Worm (Caenorhabditis elegans): Measurements from ENCODE around the gene F22B3.8.

The F22B3.8 gene

DNA sequence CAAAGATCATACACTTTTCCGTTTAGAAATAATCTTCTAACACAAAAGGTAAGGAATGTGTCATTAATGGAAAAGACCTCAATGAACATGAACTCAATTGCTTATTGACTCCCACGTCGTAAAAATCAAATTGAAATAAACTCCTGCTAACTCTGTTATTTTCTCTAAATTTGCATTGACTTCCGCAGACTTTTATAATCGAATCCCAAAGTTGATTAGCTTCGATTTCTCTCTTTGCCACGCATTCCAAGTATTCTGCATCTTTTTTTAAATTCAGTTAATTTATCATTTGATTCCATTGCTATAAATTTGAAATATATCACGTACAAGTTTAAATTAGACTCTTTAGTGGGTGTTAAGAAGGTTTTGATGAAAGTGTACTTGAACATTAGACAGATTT is 36.0 kb downstream of the F22B3.8 start:
- TF ChIP-seq elt-2 (tag; optimal IDR thresholded peaks at IDR 0.05) (no peak), nhr-47 (tag; optimal IDR thresholded peaks at IDR 0.05) (peak; percentile 81), dsc-1 (tag; optimal IDR thresholded peaks at IDR 0.05) (peak; percentile 30), grh-1 (GFP tag; IDR thresholded peaks at IDR 0.05) (no peak), nhr-71 (tag; optimal IDR thresholded peaks at IDR 0.05) (peak; percentile 70), swsn-7 (tag; optimal IDR thresholded peaks at IDR 0.05) (peak; percentile 29), irx-1 (tag; optimal IDR thresholded peaks at IDR 0.05) (no peak), snu-23 (GFP tag; optimal IDR thresholded peaks at IDR 0.05) (no peak), fkh-8 (tag; optimal IDR thresholded peaks at IDR 0.05) (peak; percentile 63), nhr-85 (tag) (no peak), zip-4 (GFP tag; optimal IDR thresholded peaks at IDR 0.05) (no peak), Y116A8C.19 (tag; optimal IDR thresholded peaks at IDR 0.05; ENCODE audit: borderline replicate concordance) (no peak), jun-1 (tag; optimal IDR thresholded peaks at IDR 0.05) (no peak), lsy-2 (tag; optimal IDR thresholded peaks at IDR 0.05) (peak in 1 of 2 experiments; percentile 29), lin-14 (GFP tag; optimal IDR thresholded peaks at IDR 0.05) (peak; percentile 49), egl-13 (tag; optimal IDR thresholded peaks at IDR 0.05) (peak; percentile 74), nhr-76 (tag; optimal IDR thresholded peaks at IDR 0.05) (no peak), unc-62 (GFP tag; optimal IDR thresholded peaks at IDR 0.05) (no peak)

DNA sequence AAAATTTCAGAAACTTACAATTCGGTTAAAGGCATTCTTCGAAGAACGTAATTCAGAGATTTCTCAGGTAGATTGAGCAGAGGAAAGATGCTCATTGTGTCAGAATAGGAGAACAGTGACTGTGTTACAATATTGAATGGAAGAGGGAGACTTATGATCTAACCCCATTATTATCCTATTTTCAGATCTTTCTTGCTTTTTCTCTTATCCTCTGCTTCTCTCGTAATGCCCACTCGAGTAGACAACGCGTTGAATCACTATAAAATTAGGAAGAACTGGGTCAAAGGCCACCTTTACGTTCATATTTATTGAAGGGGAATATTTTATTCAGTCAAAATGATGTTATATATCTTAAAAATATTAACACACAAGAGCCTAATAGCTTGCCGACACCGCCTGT is 45.5 kb downstream of the F22B3.8 start, which contains the start of gene fbxb-76:
TSS of gene fbxb-76 (minus strand) at position 101 of the 400 bp plus-strand sequence.
- no peak for TF ChIP-seq hpl-2 (GFP tag; optimal IDR thresholded peaks at IDR 0.05)
- no peak for TF ChIP-seq efl-1 (optimal IDR thresholded peaks at IDR 0.05)
- peak in 1 of 2 experiments; percentile 0 for TF ChIP-seq efl-1 (GFP tag; optimal IDR thresholded peaks at IDR 0.05 in 1 of 2)

- no peak for TF ChIP-seq C16A3.4 (tag; optimal IDR thresholded peaks at IDR 0.05)
- no peak for TF ChIP-seq unc-86 (tag; optimal IDR thresholded peaks at IDR 0.05)
- no peak for TF ChIP-seq unc-130 (tag; optimal IDR thresholded peaks at IDR 0.05)
- no peak for TF ChIP-seq aha-1 (tag; optimal IDR thresholded peaks at IDR 0.05)
- no peak for TF ChIP-seq snu-23 (GFP tag; optimal IDR thresholded peaks at IDR 0.05)
- TF ChIP-seq ceh-82 (tag; optimal IDR thresholded peaks at IDR 0.05): no peak
Observed at ce11 chrIV:11377439-11377838, 47.3 kb downstream of the F22B3.8 start.

ce11 chrIV:11375713-11376112 is 49.0 kb downstream of the F22B3.8 start:
- TF ChIP-seq lin-39 (tag; optimal IDR thresholded peaks at IDR 0.05): no peak
- no peak for TF ChIP-seq elt-2 (tag; optimal IDR thresholded peaks at IDR 0.05)
- TF ChIP-seq hpl-2 (GFP tag; optimal IDR thresholded peaks at IDR 0.05): no peak
- no peak for TF ChIP-seq dsc-1 (tag; optimal IDR thresholded peaks at IDR 0.05)
- no peak for TF ChIP-seq fkh-10 (GFP tag; optimal IDR thresholded peaks at IDR 0.05)
- no peak for TF ChIP-seq lir-3 (tag; optimal IDR thresholded peaks at IDR 0.05; ENCODE audit: poor library complexity)
- TF ChIP-seq sox-4 (tag; optimal IDR thresholded peaks at IDR 0.05): no peak
- TF ChIP-seq aha-1 (tag; optimal IDR thresholded peaks at IDR 0.05): no peak
- no peak for TF ChIP-seq vab-15 (tag; optimal IDR thresholded peaks at IDR 0.05)
- no peak for TF ChIP-seq efl-3 (GFP tag; optimal IDR thresholded peaks at IDR 0.05)
- no peak for TF ChIP-seq ceh-8 (GFP tag; optimal IDR thresholded peaks at IDR 0.05)
- TF ChIP-seq rnt-1 (tag; optimal IDR thresholded peaks at IDR 0.05): no peak
- TF ChIP-seq nhr-28 (tag; optimal IDR thresholded peaks at IDR 0.05): no peak
- no peak for TF ChIP-seq ceh-90 (tag; optimal IDR thresholded peaks at IDR 0.05)

Measured in whole organism, L1 larva.